Worm (Caenorhabditis elegans) whole organism, mixed stage, embryonic: ENCODE results near the gene Y82E9BR.8.

Experiments used
- M03D4.4 ChIP-seq: sonication (generic microtip); optimal IDR thresholded peaks from 2 replicates; lab custom pipeline; 2017; ENCODE audit warnings: mild to moderate bottlenecking, missing genetic modification characterization, missing compliant biosample characterization
- bed-3 ChIP-seq: fragments of 200-800 bp; sonication (Bioruptor generic); optimal IDR thresholded peaks from 3 replicates; lab custom pipeline; 2018; ENCODE audit warnings: mild to moderate bottlenecking, missing genetic modification characterization, moderate library complexity, missing compliant biosample characterization
- blmp-1 ChIP-seq: fragments of 150-350 bp; optimal IDR thresholded peaks from 2 replicates; lab custom pipeline; 2014; ENCODE audit warnings: missing biosample characterization, missing genetic modification characterization
- ceh-39 ChIP-seq: fragments of 150-350 bp; optimal IDR thresholded peaks from 2 replicates; lab custom pipeline; 2014; ENCODE audit warnings: missing biosample characterization, missing genetic modification characterization
- ceh-43 ChIP-seq: fragments of 200-800 bp; sonication (Bioruptor generic); optimal IDR thresholded peaks from 2 replicates; lab custom pipeline; 2018; ENCODE audit warnings: mild to moderate bottlenecking, missing genetic modification characterization, moderate library complexity, missing compliant biosample characterization
- ces-1 ChIP-seq: fragments of 150-350 bp; optimal IDR thresholded peaks from 2 replicates; lab custom pipeline; 2014; ENCODE audit warnings: missing biosample characterization, missing genetic modification reagents, missing genetic modification characterization
- cnd-1 ChIP-seq: fragments of 200-800 bp; sonication (Bioruptor generic); optimal IDR thresholded peaks from 2 replicates; lab custom pipeline; 2018; ENCODE audit warnings: mild to moderate bottlenecking, missing genetic modification characterization, missing compliant biosample characterization
- elt-1 ChIP-seq: sonication (generic microtip); optimal IDR thresholded peaks from 2 replicates; lab custom pipeline; 2017; ENCODE audit warnings: missing genetic modification characterization, mild to moderate bottlenecking, missing compliant biosample characterization, antibody characterized with exemption, moderate library complexity, borderline replicate concordance; ENCODE audit not compliant: insufficient read depth
- elt-3 ChIP-seq: fragments of 150-350 bp; optimal IDR thresholded peaks from 2 replicates; lab custom pipeline; 2014; ENCODE audit warnings: missing biosample characterization, missing genetic modification characterization
- flh-1 ChIP-seq: fragments of 200-800 bp; sonication (Bioruptor generic); optimal IDR thresholded peaks from 2 replicates; lab custom pipeline; 2018; ENCODE audit warnings: mild to moderate bottlenecking, missing genetic modification characterization, moderate library complexity, missing compliant biosample characterization
- ham-2 ChIP-seq: fragments of 200-800 bp; sonication (Bioruptor generic); optimal IDR thresholded peaks from 2 replicates; lab custom pipeline; 2018; ENCODE audit warnings: mild to moderate bottlenecking, missing genetic modification characterization, missing compliant biosample characterization
- lin-13 ChIP-seq: fragments of 150-350 bp; optimal IDR thresholded peaks from 2 replicates; lab custom pipeline; 2014; ENCODE audit warnings: missing biosample characterization, missing genetic modification characterization
- lin-32 ChIP-seq: fragments of 200-800 bp; sonication (Bioruptor generic); optimal IDR thresholded peaks from 2 replicates; lab custom pipeline; 2018; ENCODE audit warnings: mild to moderate bottlenecking, missing genetic modification characterization, missing compliant biosample characterization
- lsy-2 ChIP-seq: fragments of 150-350 bp; optimal IDR thresholded peaks from 2 replicates; lab custom pipeline; 2014; ENCODE audit warnings: missing biosample characterization, missing genetic modification characterization
- mab-5 ChIP-seq: fragments of 150-350 bp; optimal IDR thresholded peaks from 2 replicates; lab custom pipeline; 2014; ENCODE audit warnings: missing biosample characterization, missing genetic modification characterization
- mep-1 ChIP-seq: fragments of 150-350 bp; optimal IDR thresholded peaks from 2 replicates; lab custom pipeline; 2017; ENCODE audit warnings: missing biosample characterization, missing genetic modification reagents, missing genetic modification characterization, inconsistent platforms
- mls-2 ChIP-seq: sonication (generic microtip); optimal IDR thresholded peaks from 2 replicates; lab custom pipeline; 2016; ENCODE audit warnings: mild to moderate bottlenecking, missing genetic modification characterization, moderate library complexity, missing compliant biosample characterization
- nhr-12 ChIP-seq: fragments of 150-350 bp; optimal IDR thresholded peaks from 2 replicates; lab custom pipeline; 2014; ENCODE audit warnings: missing biosample characterization, missing genetic modification characterization
- nhr-2 ChIP-seq: fragments of 150-350 bp; optimal IDR thresholded peaks from 2 replicates; lab custom pipeline; 2014; ENCODE audit warnings: missing biosample characterization, missing genetic modification characterization
- nhr-237 ChIP-seq: fragments of 150-350 bp; optimal IDR thresholded peaks from 2 replicates; lab custom pipeline; 2014; ENCODE audit warnings: missing biosample characterization, missing genetic modification characterization
- nhr-28 ChIP-seq: fragments of 150-350 bp; optimal IDR thresholded peaks from 2 replicates; lab custom pipeline; 2014; ENCODE audit warnings: missing biosample characterization, missing genetic modification characterization
- nhr-76 ChIP-seq: sonication (generic microtip); optimal IDR thresholded peaks from 2 replicates; lab custom pipeline; 2017; ENCODE audit warnings: missing biosample characterization, missing genetic modification characterization
- pha-4 ChIP-seq: fragments of 150-350 bp; optimal IDR thresholded peaks from 2 replicates; lab custom pipeline; 2018; ENCODE audit warnings: missing biosample characterization, missing genetic modification reagents, missing genetic modification characterization
- sem-2 ChIP-seq: fragments of 200-800 bp; sonication (Bioruptor generic); optimal IDR thresholded peaks from 2 replicates; lab custom pipeline; 2018; ENCODE audit warnings: mild to moderate bottlenecking, missing genetic modification characterization, missing compliant biosample characterization
- snpc-4 ChIP-seq: fragments of 150-350 bp; optimal IDR thresholded peaks from 2 replicates; lab custom pipeline; 2014; ENCODE audit warnings: missing biosample characterization, missing genetic modification characterization
- tbx-8 ChIP-seq: fragments of 200-800 bp; sonication (Bioruptor generic); optimal IDR thresholded peaks from 2 replicates; lab custom pipeline; 2018; ENCODE audit warnings: mild to moderate bottlenecking, missing genetic modification characterization, moderate library complexity, missing compliant biosample characterization
- unc-120 ChIP-seq: sonication (generic microtip); optimal IDR thresholded peaks from 2 replicates; lab custom pipeline; 2017; ENCODE audit warnings: missing genetic modification characterization, missing compliant biosample characterization; ENCODE audit not compliant: poor library complexity, severe bottlenecking
- unc-39 ChIP-seq: fragments of 150-350 bp; optimal IDR thresholded peaks from 2 replicates; lab custom pipeline; 2014; ENCODE audit warnings: missing biosample characterization, missing genetic modification characterization
- unc-62 ChIP-seq: fragments of 150-350 bp; optimal IDR thresholded peaks from 2 replicates; lab custom pipeline; 2014; ENCODE audit warnings: missing biosample characterization, missing genetic modification reagents, missing genetic modification characterization
- zip-8 ChIP-seq: fragments of 150-350 bp; optimal IDR thresholded peaks from 2 replicates; lab custom pipeline; 2014; ENCODE audit warnings: missing biosample characterization, missing genetic modification characterization
- ztf-11 ChIP-seq: fragments of 150-350 bp; optimal IDR thresholded peaks from 2 replicates; lab custom pipeline; 2014; ENCODE audit warnings: missing biosample characterization, missing genetic modification characterization

Gene Y82E9BR.8

ce11 chrIII:1347003-1347402 lies 10.9 kb downstream of the Y82E9BR.8 start:
- no peak for TF ChIP-seq cnd-1 (tag; lab: Kevin White, UChicago)
- no peak for TF ChIP-seq ces-1 (GFP tag; lab: Kevin White, UChicago)
- TF ChIP-seq mab-5, result no peak
- TF ChIP-seq bed-3 (GFP tag; lab: Kevin White, UChicago), result no peak
- no peak for TF ChIP-seq unc-120
- no peak for TF ChIP-seq lin-32 (GFP tag; lab: Kevin White, UChicago)
- no peak for TF ChIP-seq nhr-12 (tag; lab: Kevin White, UChicago)
- no peak for TF ChIP-seq ham-2 (GFP tag; lab: Kevin White, UChicago)
- TF ChIP-seq nhr-2 (tag; lab: Kevin White, UChicago), result no peak
- no peak for TF ChIP-seq flh-1 (GFP tag; lab: Kevin White, UChicago)
- no peak for TF ChIP-seq ceh-43 (GFP tag; lab: Kevin White, UChicago)
- no peak for TF ChIP-seq mls-2 (tag; lab: Kevin White, UChicago)
- TF ChIP-seq sem-2 (GFP tag; lab: Kevin White, UChicago), result no peak
- TF ChIP-seq lsy-2 (tag; lab: Kevin White, UChicago), result no peak
- no peak for TF ChIP-seq snpc-4 (tag; lab: Kevin White, UChicago)
- TF ChIP-seq blmp-1 (tag; lab: Kevin White, UChicago), result no peak
- no peak for TF ChIP-seq zip-8
- TF ChIP-seq lin-13, result no peak
- TF ChIP-seq, all 35 proteins: peak for 0

ce11 chrIII:1345694-1346093 lies 12.2 kb downstream of the Y82E9BR.8 start, which contains the start of gene Y82E9BL.6:
TSS of gene Y82E9BL.6 (minus strand) at chrIII:1345794.
- no peak for TF ChIP-seq cnd-1 (tag; lab: Kevin White, UChicago)
- TF ChIP-seq elt-3 (tag; lab: Kevin White, UChicago), result no peak
- no peak for TF ChIP-seq lin-13
- no peak for TF ChIP-seq ceh-39 (tag; lab: Kevin White, UChicago)
- TF ChIP-seq M03D4.4, result no peak
- no peak for TF ChIP-seq mab-5
- no peak for TF ChIP-seq mep-1 (tag; lab: Kevin White, UChicago)
- no peak for TF ChIP-seq unc-62 (GFP tag; lab: Kevin White, UChicago)
- TF ChIP-seq lsy-2 (tag; lab: Kevin White, UChicago), result no peak
- no peak for TF ChIP-seq unc-120
- TF ChIP-seq tbx-8 (GFP tag; lab: Kevin White, UChicago), result no peak
- no peak for TF ChIP-seq flh-1 (GFP tag; lab: Kevin White, UChicago)
- no peak for TF ChIP-seq blmp-1 (tag; lab: Kevin White, UChicago)
- no peak for TF ChIP-seq bed-3 (GFP tag; lab: Kevin White, UChicago)

ce11 chrIII:1342919-1343419 lies 14.9 kb downstream of the Y82E9BR.8 start, which contains the start of gene fbxa-27:
TSS of gene fbxa-27 (plus strand) at chrIII:1342969.
- TF ChIP-seq sem-2 (GFP tag; lab: Kevin White, UChicago) (no peak), nhr-76 (no peak), lsy-2 (tag; lab: Kevin White, UChicago) (no peak), mab-5 (no peak), ham-2 (GFP tag; lab: Kevin White, UChicago) (no peak), nhr-28 (tag; lab: Kevin White, UChicago) (no peak), nhr-2 (tag; lab: Kevin White, UChicago) (no peak), elt-3 (tag; lab: Kevin White, UChicago) (no peak), ztf-11 (tag; lab: Kevin White, UChicago) (no peak), bed-3 (GFP tag; lab: Kevin White, UChicago) (no peak), unc-39 (tag; lab: Kevin White, UChicago) (no peak), snpc-4 (tag; lab: Kevin White, UChicago) (no peak), unc-62 (GFP tag; lab: Kevin White, UChicago) (no peak), mep-1 (tag; lab: Kevin White, UChicago) (no peak), nhr-237 (tag; lab: Kevin White, UChicago) (no peak), pha-4 (no peak)

- TF ChIP-seq ceh-43 (GFP tag; lab: Kevin White, UChicago), result no peak
- TF ChIP-seq ceh-39 (tag; lab: Kevin White, UChicago), result no peak
- TF ChIP-seq mep-1 (tag; lab: Kevin White, UChicago), result no peak
- no peak for TF ChIP-seq lsy-2 (tag; lab: Kevin White, UChicago)
- TF ChIP-seq elt-1 (tag; lab: Kevin White, UChicago), result no peak
- TF ChIP-seq mls-2 (tag; lab: Kevin White, UChicago), result no peak
- no peak for TF ChIP-seq M03D4.4
Measured at ce11 chrIII:1342488-1342887, 15.4 kb downstream of the Y82E9BR.8 start, which contains the start of gene fbxa-26. TSS of gene fbxa-26 (minus strand) at chrIII:1342522.
